Fruit fly (Drosophila melanogaster) whole organism, prepupa: ENCODE measurements around the gene PLCXD.

Source experiments
- Blimp-1 ChIP-seq: fragments of 200-800 bp; sonication (Bioruptor generic); optimal IDR thresholded peaks from 3 replicates; lab custom pipeline; 2017; ENCODE audit warnings: missing biosample characterization, missing genetic modification characterization, mild to moderate bottlenecking, moderate library complexity, missing genetic modification reagents
- CG16779 ChIP-seq: fragments of 200-800 bp; sonication (Bioruptor generic); optimal IDR thresholded peaks from 3 replicates; lab custom pipeline; 2017; ENCODE audit warnings: missing biosample characterization, mild to moderate bottlenecking, missing genetic modification characterization
- CG3032 ChIP-seq: fragments of 200-800 bp; optimal IDR thresholded peaks from 2 replicates; lab custom pipeline; 2019; ENCODE audit warnings: missing biosample characterization, mild to moderate bottlenecking, missing genetic modification characterization, moderate library complexity
- CG3919 ChIP-seq: fragments of 200-800 bp; sonication (Bioruptor generic); optimal IDR thresholded peaks from 3 replicates; lab custom pipeline; 2016; ENCODE audit warnings: missing biosample characterization, missing genetic modification characterization
- CG4318 ChIP-seq: fragments of 200-800 bp; sonication (Bioruptor generic); optimal IDR thresholded peaks from 3 replicates; lab custom pipeline; 2017; ENCODE audit warnings: missing biosample characterization, mild to moderate bottlenecking, missing genetic modification characterization
- CG6854 ChIP-seq: fragments of 200-800 bp; sonication (Bioruptor generic); optimal IDR thresholded peaks from 2 replicates; lab custom pipeline; 2017; ENCODE audit warnings: missing biosample characterization, mild to moderate bottlenecking, missing genetic modification characterization
- CG7368 ChIP-seq: fragments of 200-800 bp; sonication (Bioruptor generic); optimal IDR thresholded peaks from 3 replicates; lab custom pipeline; 2016; ENCODE audit warnings: missing biosample characterization, missing genetic modification characterization
- CG8319 ChIP-seq: fragments of 200-800 bp; sonication (Bioruptor generic); optimal IDR thresholded peaks from 3 replicates; lab custom pipeline; 2016; ENCODE audit warnings: missing biosample characterization, missing genetic modification characterization
- CG8632 ChIP-seq: fragments of 200-800 bp; sonication (Bioruptor generic); optimal IDR thresholded peaks from 3 replicates; lab custom pipeline; 2016; ENCODE audit warnings: missing biosample characterization, missing genetic modification characterization
- Ets21C ChIP-seq: fragments of 200-800 bp; sonication (Bioruptor generic); optimal IDR thresholded peaks from 3 replicates; lab custom pipeline; 2016; ENCODE audit warnings: missing biosample characterization, missing genetic modification characterization
- Hr38 ChIP-seq: sonication (Bioruptor generic); optimal IDR thresholded peaks from 2 replicates; lab custom pipeline; 2016; ENCODE audit warnings: missing biosample characterization, missing genetic modification characterization
- OdsH ChIP-seq: fragments of 200-800 bp; sonication (Bioruptor generic); optimal IDR thresholded peaks from 3 replicates; lab custom pipeline; 2016; ENCODE audit warnings: missing biosample characterization, missing genetic modification characterization
- achi ChIP-seq: fragments of 200-800 bp; sonication (Bioruptor generic); optimal IDR thresholded peaks from 3 replicates; lab custom pipeline; 2016; ENCODE audit warnings: missing biosample characterization, missing genetic modification characterization
- topi ChIP-seq: fragments of 200-800 bp; sonication (Bioruptor generic); optimal IDR thresholded peaks from 3 replicates; lab custom pipeline; 2016; ENCODE audit warnings: missing biosample characterization, missing genetic modification characterization

DNA sequence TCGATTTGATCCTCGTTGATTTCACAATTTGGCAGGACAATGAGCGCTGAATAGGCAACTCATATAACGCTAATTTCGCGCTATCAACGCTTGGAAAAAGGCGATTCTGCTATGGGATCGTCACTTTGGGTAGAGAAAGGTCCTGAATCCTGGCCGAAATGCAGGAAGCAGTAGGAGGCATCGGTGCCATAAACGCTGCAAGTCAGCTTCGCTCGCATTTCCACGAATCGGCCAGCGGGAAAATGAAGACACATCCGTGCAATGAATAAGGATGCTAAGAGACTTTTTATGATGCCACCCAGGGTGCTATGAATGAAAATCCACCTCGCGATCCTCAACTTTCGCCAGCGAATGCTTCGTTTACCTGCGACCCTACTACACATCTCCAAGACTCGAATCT is 38.2 kb downstream of the PLCXD start:
- TF ChIP-seq CG4318 (GFP tag; lab: Kevin White, UChicago) (no peak), CG8632 (no peak), CG8319 (no peak), topi (GFP tag; lab: Kevin White, UChicago) (no peak), Blimp-1 (GFP tag; lab: Kevin White, UChicago) (no peak), CG3919 (GFP tag; lab: Kevin White, UChicago) (no peak), Hr38 (GFP tag; lab: Kevin White, UChicago) (no peak), CG3032 (tag; lab: Kevin White, UChicago) (no peak), Ets21C (no peak), CG16779 (tag; lab: Kevin White, UChicago) (no peak), OdsH (GFP tag; lab: Kevin White, UChicago) (no peak), achi (GFP tag; lab: Kevin White, UChicago) (no peak), CG6854 (no peak), CG7368 (GFP tag; lab: Kevin White, UChicago) (no peak)
